Fruit fly (Drosophila melanogaster) whole organism, wandering third instar larva: ENCODE measurements around the gene CG46463.
A peak's percentile ranks its signal among the peaks of the same experiment; 100 is the strongest.

Source experiments
- Abd-B ChIP-seq: fragments of >200 bp; optimal IDR thresholded peaks from 2 replicates; lab custom pipeline; 2017; ENCODE audit warnings: missing biosample characterization, missing genetic modification characterization
- CG32264 ChIP-seq: fragments of 200-800 bp; sonication (Bioruptor generic); optimal IDR thresholded peaks from 2 replicates; lab custom pipeline; 2016; ENCODE audit warnings: missing biosample characterization, missing genetic modification characterization
- CG9705 ChIP-seq: fragments of 200-800 bp; sonication (Bioruptor generic); optimal IDR thresholded peaks from 2 replicates; lab custom pipeline; 2018; ENCODE audit warnings: missing biosample characterization, mild to moderate bottlenecking, missing genetic modification characterization
- CrebA ChIP-seq: fragments of 200-800 bp; sonication (Bioruptor generic); optimal IDR thresholded peaks from 2 replicates; lab custom pipeline; 2016; ENCODE audit warnings: missing biosample characterization, mild to moderate bottlenecking, missing genetic modification characterization, borderline replicate concordance
- Dfd ChIP-seq: fragments of >200 bp; optimal IDR thresholded peaks from 2 replicates; lab custom pipeline; 2017; ENCODE audit warnings: missing biosample characterization, missing genetic modification characterization
- Dif ChIP-seq: fragments of 200-275, 200-300 bp; sonication (Bioruptor generic); optimal IDR thresholded peaks from 2 replicates; lab custom pipeline; 2018; ENCODE audit warnings: missing biosample characterization, missing genetic modification characterization; ENCODE audit not compliant: partially characterized antibody
- HLH106 ChIP-seq: fragments of 200-800 bp; optimal IDR thresholded peaks from 3 replicates; lab custom pipeline; 2019; ENCODE audit warnings: missing biosample characterization, mild to moderate bottlenecking, missing genetic modification characterization, moderate library complexity
- Hnf4 ChIP-seq: fragments of 200-800 bp; sonication (Bioruptor generic); optimal IDR thresholded peaks from 2 replicates; lab custom pipeline; 2016; ENCODE audit warnings: missing biosample characterization, mild to moderate bottlenecking, missing genetic modification characterization
- Hr78 ChIP-seq: fragments of >200 bp; optimal IDR thresholded peaks from 2 replicates; lab custom pipeline; 2017; ENCODE audit warnings: missing biosample characterization, missing genetic modification characterization
- Hr83 ChIP-seq: fragments of 200-300 bp; sonication (Bioruptor generic); optimal IDR thresholded peaks from 2 replicates; lab custom pipeline; 2016; ENCODE audit warnings: missing biosample characterization, mild to moderate bottlenecking, missing genetic modification characterization, moderate library complexity; ENCODE audit not compliant: poor library complexity, severe bottlenecking
- Jra ChIP-seq: sonication (Bioruptor generic); optimal IDR thresholded peaks from 2 replicates; lab custom pipeline; 2016; ENCODE audit warnings: missing biosample characterization, missing genetic modification characterization
- Mio ChIP-seq: sonication (Bioruptor generic); optimal IDR thresholded peaks from 2 replicates; lab custom pipeline; 2016; ENCODE audit warnings: missing biosample characterization, missing genetic modification characterization
- Myc ChIP-seq: fragments of >200 bp; optimal IDR thresholded peaks from 2 replicates; lab custom pipeline; 2017
- N ChIP-seq: fragments of >200 bp; optimal IDR thresholded peaks from 2 replicates; lab custom pipeline; 2018; ENCODE audit warnings: missing biosample characterization, missing external identifiers, missing genetic modification characterization
- OdsH ChIP-seq: fragments of 200-800 bp; sonication (Bioruptor generic); optimal IDR thresholded peaks from 2 replicates; lab custom pipeline; 2016; ENCODE audit warnings: missing biosample characterization, mild to moderate bottlenecking, missing genetic modification characterization
- Rel ChIP-seq, 2 experiments: fragments of 200-800 bp; sonication (Bioruptor generic) in 1 of 2; optimal IDR thresholded peaks; 2 replicates in 1 of 2; 3 replicates in 1 of 2; lab custom pipeline; 2016 to 2019; ENCODE audit warnings: mild to moderate bottlenecking in 2 of 2, missing biosample characterization in 2 of 2, missing genetic modification characterization in 2 of 2, moderate library complexity in 1 of 2
- Sp1 ChIP-seq: fragments of 200-800 bp; sonication (Bioruptor generic); optimal IDR thresholded peaks from 3 replicates; lab custom pipeline; 2019; ENCODE audit warnings: missing biosample characterization, mild to moderate bottlenecking, missing genetic modification characterization, moderate library complexity
- Vsx2 ChIP-seq: fragments of 200-300, 225-300 bp; sonication (Bioruptor generic); optimal IDR thresholded peaks from 2 replicates; lab custom pipeline; 2018; ENCODE audit warnings: missing biosample characterization, missing genetic modification characterization; ENCODE audit not compliant: partially characterized antibody
- br ChIP-seq: fragments of 200-800 bp; sonication (Bioruptor generic); optimal IDR thresholded peaks from 2 replicates; lab custom pipeline; 2016; ENCODE audit warnings: missing biosample characterization, missing genetic modification characterization
- brk ChIP-seq: fragments of 200-800 bp; sonication (Bioruptor generic); optimal IDR thresholded peaks from 2 replicates; lab custom pipeline; 2016; ENCODE audit warnings: missing biosample characterization, mild to moderate bottlenecking, missing genetic modification characterization
- dmrt93B ChIP-seq: fragments of 200-800 bp; sonication (Bioruptor generic); optimal IDR thresholded peaks from 2 replicates; lab custom pipeline; 2018; ENCODE audit warnings: missing biosample characterization, mild to moderate bottlenecking, missing genetic modification characterization
- dsf ChIP-seq: sonication (Bioruptor generic); optimal IDR thresholded peaks from 2 replicates; lab custom pipeline; 2016; ENCODE audit warnings: missing biosample characterization, missing genetic modification characterization, borderline replicate concordance
- ey ChIP-seq: fragments of 200-800 bp; sonication (Bioruptor generic); optimal IDR thresholded peaks from 2 replicates; lab custom pipeline; 2016; ENCODE audit warnings: missing biosample characterization, missing genetic modification characterization
- foxo ChIP-seq, 2 experiments: fragments of 200-800 bp; sonication (Bioruptor generic); optimal IDR thresholded peaks; 2 replicates in 1 of 2; 3 replicates in 1 of 2; lab custom pipeline; 2016 to 2017; ENCODE audit warnings: missing biosample characterization in 2 of 2, missing genetic modification characterization in 2 of 2
- fru ChIP-seq: fragments of 200-800 bp; sonication (Bioruptor generic); optimal IDR thresholded peaks from 3 replicates; lab custom pipeline; 2016; ENCODE audit warnings: missing biosample characterization, mild to moderate bottlenecking, missing genetic modification characterization
- h ChIP-seq: fragments of 200-800 bp; sonication (Bioruptor generic); optimal IDR thresholded peaks from 3 replicates; lab custom pipeline; 2016; ENCODE audit warnings: missing biosample characterization, mild to moderate bottlenecking, missing genetic modification characterization
- jim ChIP-seq: fragments of 175-275, 200-325 bp; sonication (Bioruptor generic); optimal IDR thresholded peaks from 2 replicates; lab custom pipeline; 2016; ENCODE audit warnings: missing biosample characterization, mild to moderate bottlenecking, missing genetic modification characterization
- pan ChIP-seq: fragments of >200 bp; optimal IDR thresholded peaks from 2 replicates; lab custom pipeline; 2017
- psq ChIP-seq: fragments of 200-800 bp; sonication (Bioruptor generic); optimal IDR thresholded peaks from 3 replicates; lab custom pipeline; 2017; ENCODE audit warnings: missing biosample characterization, mild to moderate bottlenecking, missing genetic modification characterization, moderate library complexity
- rgr ChIP-seq: fragments of 200-800 bp; sonication (Bioruptor generic); optimal IDR thresholded peaks from 3 replicates; lab custom pipeline; 2016; ENCODE audit warnings: missing biosample characterization, mild to moderate bottlenecking, missing genetic modification characterization
- sage ChIP-seq: fragments of 200-800 bp; sonication (Bioruptor generic); optimal IDR thresholded peaks from 2 replicates; lab custom pipeline; 2016; ENCODE audit warnings: missing biosample characterization, mild to moderate bottlenecking, missing genetic modification characterization
- sv ChIP-seq: fragments of 200-800 bp; sonication (Bioruptor generic); optimal IDR thresholded peaks from 3 replicates; lab custom pipeline; 2016; ENCODE audit warnings: missing biosample characterization, missing genetic modification characterization
- tai ChIP-seq: sonication (Bioruptor generic); optimal IDR thresholded peaks from 2 replicates; lab custom pipeline; 2016; ENCODE audit warnings: missing biosample characterization, missing genetic modification characterization
- usp ChIP-seq: fragments of >200 bp; optimal IDR thresholded peaks from 2 replicates; lab custom pipeline; 2017; ENCODE audit warnings: missing biosample characterization, missing genetic modification characterization
- woc ChIP-seq: sonication (Bioruptor generic); optimal IDR thresholded peaks from 2 replicates; lab custom pipeline; 2016; ENCODE audit warnings: missing biosample characterization, mild to moderate bottlenecking, missing genetic modification characterization

Gene CG46463

DNA sequence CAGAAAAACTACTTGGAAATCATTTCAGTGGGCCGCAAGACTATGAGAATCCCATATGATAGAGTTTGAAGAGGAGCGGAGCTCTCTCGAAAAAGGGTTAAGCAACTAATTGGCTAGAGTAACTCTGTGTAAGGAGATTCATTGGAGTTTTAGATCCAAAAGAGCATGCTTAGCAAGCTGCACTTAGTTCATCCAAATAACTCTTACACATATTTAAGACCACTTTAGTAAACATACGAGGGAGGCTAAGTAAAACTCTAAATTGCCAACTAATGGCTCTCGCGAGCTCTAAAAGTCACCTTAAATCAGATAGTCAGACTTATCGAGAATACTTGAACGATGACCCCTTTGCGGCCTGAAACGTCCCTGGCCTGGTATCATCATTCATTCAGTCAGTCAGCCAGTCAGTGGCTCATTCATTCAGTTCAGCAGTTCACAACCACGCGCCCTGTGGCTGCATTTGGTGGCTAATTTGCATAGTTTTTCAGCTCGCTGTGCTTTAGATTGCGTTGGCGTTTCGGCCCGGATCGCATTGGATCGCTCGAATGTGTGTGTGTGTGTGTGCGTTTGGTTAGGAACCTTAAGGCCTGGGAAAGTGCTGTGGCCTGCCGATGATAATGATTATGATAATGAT is 6.1 kb upstream of the CG46463 start:
- TF ChIP-seq tai (GFP tag; lab: Kevin White, UChicago) (no peak), sv (GFP tag; lab: Kevin White, UChicago) (peak; percentile 3)

- TF ChIP-seq Mio (no peak), usp (no peak), Jra (GFP tag; lab: Kevin White, UChicago) (no peak), CrebA (GFP tag; lab: Kevin White, UChicago) (no peak), sage (GFP tag; lab: Kevin White, UChicago) (no peak), CG32264 (GFP tag; lab: Kevin White, UChicago) (no peak), fru (no peak)
Observed at dm6 chr3L:3455555-3455939, 5.6 kb upstream of the CG46463 start.

DNA sequence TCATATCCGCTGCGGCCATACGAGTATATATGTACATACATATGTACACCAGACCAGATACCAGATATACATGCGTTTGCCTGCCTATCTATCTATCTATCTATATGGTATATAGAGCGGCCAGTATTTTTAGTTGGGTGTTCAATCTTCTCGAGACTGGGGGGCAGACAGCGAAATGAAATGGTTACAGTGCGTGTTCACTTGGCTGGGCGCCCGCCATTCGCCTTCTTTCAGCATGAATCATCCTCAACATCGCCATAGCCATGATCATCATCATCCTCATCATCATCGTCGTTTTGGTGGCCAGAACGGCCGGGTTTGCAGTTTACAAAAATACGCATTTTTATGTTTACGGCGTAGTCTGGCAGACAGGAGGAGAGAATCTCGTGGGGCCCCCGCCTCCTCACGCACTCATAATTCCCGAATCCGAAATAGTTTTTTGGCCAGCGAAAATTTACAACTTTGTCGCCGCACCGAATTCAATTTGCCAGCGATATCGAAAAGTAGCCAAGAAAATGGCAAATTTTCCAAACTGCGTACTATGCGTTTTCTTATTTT is 5.0 kb upstream of the CG46463 start:
- TF ChIP-seq fru (no peak), psq (GFP tag; lab: Kevin White, UChicago) (no peak), Dif (GFP tag; lab: Kevin White, UChicago) (no peak), CrebA (GFP tag; lab: Kevin White, UChicago) (no peak), Rel (GFP tag; optimal IDR thresholded peaks at IDR 0.05; lab: Kevin White, UChicago) (no peak), Rel (tag; optimal IDR thresholded peaks at IDR 0.05; lab: Kevin White, UChicago) (no peak), sv (GFP tag; lab: Kevin White, UChicago) (no peak), OdsH (GFP tag; lab: Kevin White, UChicago) (no peak), Hr78 (no peak), Abd-B (GFP tag; lab: Kevin White, UChicago) (no peak), usp (no peak), dmrt93B (GFP tag; lab: Kevin White, UChicago) (no peak), N (GFP tag; lab: Kevin White, UChicago) (no peak), CG9705 (GFP tag; lab: Kevin White, UChicago) (no peak), foxo (GFP tag; optimal IDR thresholded peaks at IDR 0.05; lab: Kevin White, UChicago) (no peak), Myc (no peak), woc (GFP tag; lab: Kevin White, UChicago) (no peak)

DNA sequence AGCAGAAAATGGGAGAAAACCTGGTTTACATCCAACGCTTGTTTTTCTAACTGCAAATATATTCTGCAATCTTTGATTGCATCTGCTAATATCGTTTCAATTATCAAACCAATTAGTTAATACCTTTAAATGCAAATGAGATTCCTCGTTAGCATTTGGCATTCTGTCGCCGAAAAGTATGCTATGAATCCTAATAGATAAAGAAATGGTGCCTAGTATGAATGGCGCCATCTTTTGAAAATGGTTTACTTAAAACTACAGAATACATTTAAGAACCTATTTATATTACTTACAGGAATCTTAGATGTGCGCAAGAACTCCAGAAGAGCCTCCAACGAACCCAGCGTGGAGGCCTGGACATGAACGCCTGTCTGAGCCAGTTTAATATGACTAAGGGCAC is 4.2 kb upstream of the CG46463 start:
- no peak for TF ChIP-seq CrebA (GFP tag; lab: Kevin White, UChicago)
- TF ChIP-seq Vsx2 (GFP tag; lab: Kevin White, UChicago), result no peak
- no peak for TF ChIP-seq sage (GFP tag; lab: Kevin White, UChicago)
- no peak for TF ChIP-seq Sp1 (GFP tag; lab: Kevin White, UChicago)
- TF ChIP-seq pan (lab: Kevin White, UChicago), result no peak
- no peak for TF ChIP-seq brk (GFP tag; lab: Kevin White, UChicago)
- no peak for TF ChIP-seq sv (GFP tag; lab: Kevin White, UChicago)
- no peak for TF ChIP-seq psq (GFP tag; lab: Kevin White, UChicago)
- TF ChIP-seq jim, result no peak
- TF ChIP-seq dsf (GFP tag; lab: Kevin White, UChicago), result no peak

dm6 chr3L:3460402-3461027 is 600 bp upstream of the CG46463 start, which contains the start of gene eIF5B:
TSS of gene eIF5B (minus strand) at chr3L:3460977.
- TF ChIP-seq sv (GFP tag; lab: Kevin White, UChicago) (peak; percentile 49), OdsH (GFP tag; lab: Kevin White, UChicago) (peak; percentile 67), Hr83 (GFP tag; lab: Kevin White, UChicago) (no peak), Jra (GFP tag; lab: Kevin White, UChicago) (no peak), Rel (GFP tag; optimal IDR thresholded peaks at IDR 0.05; lab: Kevin White, UChicago) (no peak), Rel (tag; optimal IDR thresholded peaks at IDR 0.05; lab: Kevin White, UChicago) (peak; percentile 65), rgr (GFP tag; lab: Kevin White, UChicago) (peak; percentile 78), foxo (GFP tag; optimal IDR thresholded peaks at IDR 0.05; lab: Kevin White, UChicago) (peak in 1 of 2 experiments; percentile 80), Vsx2 (GFP tag; lab: Kevin White, UChicago) (no peak), CG9705 (GFP tag; lab: Kevin White, UChicago) (peak; percentile 17), br (peak; percentile 62), pan (lab: Kevin White, UChicago) (peak; percentile 71), Hr78 (no peak), ey (GFP tag; lab: Kevin White, UChicago) (peak; percentile 51), Hnf4 (GFP tag; lab: Kevin White, UChicago) (no peak), CrebA (GFP tag; lab: Kevin White, UChicago) (no peak), psq (GFP tag; lab: Kevin White, UChicago) (peak; percentile 73), dmrt93B (GFP tag; lab: Kevin White, UChicago) (peak; percentile 67), Dfd (no peak), fru (peak; percentile 67), woc (GFP tag; lab: Kevin White, UChicago) (peak; percentile 66), Sp1 (GFP tag; lab: Kevin White, UChicago) (peak; percentile 83), h (GFP tag; lab: Kevin White, UChicago) (peak; percentile 58), dsf (GFP tag; lab: Kevin White, UChicago) (no peak), sage (GFP tag; lab: Kevin White, UChicago) (no peak), HLH106 (tag; lab: Kevin White, UChicago) (peak; percentile 81)
